Worm (Caenorhabditis elegans) whole organism, L1 larva: ENCODE results near the gene ZK353.9.

Experiments
- C04F5.9 ChIP-seq: sonication (generic microtip); optimal IDR thresholded peaks from 2 replicates; lab custom pipeline; 2016; ENCODE audit warnings: missing genetic modification characterization, missing compliant biosample characterization
- F16B12.6 ChIP-seq: fragments of 150-350 bp; optimal IDR thresholded peaks from 2 replicates; lab custom pipeline; 2014; ENCODE audit warnings: missing biosample characterization, missing genetic modification characterization
- Y116A8C.19 ChIP-seq: sonication (generic microtip); optimal IDR thresholded peaks from 2 replicates; lab custom pipeline; 2016; ENCODE audit warnings: missing compliant biosample characterization, missing genetic modification characterization, borderline replicate concordance
- alr-1 ChIP-seq: fragments of 200-800 bp; sonication (Bioruptor generic); optimal IDR thresholded peaks from 2 replicates; lab custom pipeline; 2018; ENCODE audit warnings: borderline replicate concordance, mild to moderate bottlenecking, missing genetic modification characterization, missing compliant biosample characterization
- aly-2 ChIP-seq: fragments of 150-350 bp; optimal IDR thresholded peaks from 2 replicates; lab custom pipeline; 2014; ENCODE audit warnings: missing biosample characterization, missing genetic modification characterization
- ama-1 ChIP-seq: fragments of 150-350 bp; optimal IDR thresholded peaks from 2 replicates; lab custom pipeline; 2014
- blmp-1 ChIP-seq: fragments of 150-350 bp; optimal IDR thresholded peaks from 2 replicates; lab custom pipeline; 2014; ENCODE audit warnings: missing biosample characterization, missing genetic modification characterization
- ceh-63 ChIP-seq: fragments of 200-800 bp; sonication (Bioruptor generic); optimal IDR thresholded peaks from 2 replicates; lab custom pipeline; 2018; ENCODE audit warnings: mild to moderate bottlenecking, missing genetic modification characterization, missing compliant biosample characterization
- ceh-82 ChIP-seq, 3 experiments: fragments of 150-350 bp in 1 of 3; sonication (generic microtip) in 2 of 3; optimal IDR thresholded peaks; 2 replicates each; lab custom pipeline; 2014 to 2017; ENCODE audit warnings: missing biosample characterization in 3 of 3, missing genetic modification characterization in 3 of 3
- ces-1 ChIP-seq: fragments of 150-350 bp; optimal IDR thresholded peaks from 2 replicates; lab custom pipeline; 2014; ENCODE audit warnings: missing biosample characterization, missing genetic modification reagents, missing genetic modification characterization
- dpl-1 ChIP-seq, 3 experiments: fragments of 150-350 bp in 2 of 3; sonication (generic microtip) in 1 of 3; optimal IDR thresholded peaks; 2 replicates each; lab custom pipeline; 2014 to 2017; ENCODE audit warnings: missing biosample characterization in 3 of 3, missing genetic modification characterization in 3 of 3, missing genetic modification reagents in 3 of 3
- efl-1 ChIP-seq, 4 experiments: fragments of 150-350 bp; optimal IDR thresholded peaks in 3 of 4; peaks in 1 of 4; 1 replicate in 1 of 4; 2 replicates in 3 of 4; lab custom pipeline; 2014; ENCODE audit warnings: missing biosample characterization in 2 of 4, missing genetic modification characterization in 2 of 4, missing genetic modification reagents in 2 of 4
- efl-3 ChIP-seq: fragments of 200-800 bp; sonication (Bioruptor generic); optimal IDR thresholded peaks from 2 replicates; lab custom pipeline; 2018; ENCODE audit warnings: mild to moderate bottlenecking, missing genetic modification characterization, missing compliant biosample characterization
- egl-13 ChIP-seq: sonication (generic microtip); optimal IDR thresholded peaks from 2 replicates; lab custom pipeline; 2016; ENCODE audit warnings: missing genotype, missing genetic modification reagents, missing genetic modification characterization, missing compliant biosample characterization
- elt-2 ChIP-seq: sonication (generic microtip); optimal IDR thresholded peaks from 2 replicates; lab custom pipeline; 2016; ENCODE audit warnings: missing genetic modification characterization, mild to moderate bottlenecking, inconsistent platforms, missing compliant biosample characterization, missing genetic modification reagents
- fkh-10 ChIP-seq: sonication (generic microtip); optimal IDR thresholded peaks from 2 replicates; lab custom pipeline; 2017; ENCODE audit warnings: missing biosample characterization, missing genetic modification reagents, missing genetic modification characterization
- fkh-8 ChIP-seq: sonication (generic microtip); optimal IDR thresholded peaks from 2 replicates; lab custom pipeline; 2016; ENCODE audit warnings: mild to moderate bottlenecking, missing genetic modification characterization, missing compliant biosample characterization
- fos-1 ChIP-seq: fragments of 150-350 bp; optimal IDR thresholded peaks from 2 replicates; lab custom pipeline; 2014; ENCODE audit warnings: missing biosample characterization, missing genetic modification characterization
- grh-1 ChIP-seq: fragments of 200-800 bp; sonication (Bioruptor generic); IDR thresholded peaks from 2 replicates; pipeline ENCODE4 v1.3.6; 2022; ENCODE audit warnings: missing genetic modification reagents, missing genetic modification characterization, missing compliant biosample characterization
- hlh-4 ChIP-seq: sonication (generic microtip); optimal IDR thresholded peaks from 2 replicates; lab custom pipeline; 2016; ENCODE audit warnings: mild to moderate bottlenecking, missing genetic modification characterization, missing compliant biosample characterization
- irx-1 ChIP-seq: sonication (generic microtip); optimal IDR thresholded peaks from 2 replicates; lab custom pipeline; 2016; ENCODE audit warnings: missing genetic modification characterization, missing compliant biosample characterization
- isw-1 ChIP-seq: fragments of 200-800 bp; sonication (Bioruptor generic); IDR thresholded peaks from 2 replicates; pipeline ENCODE4 v1.3.6; 2022; ENCODE audit warnings: missing genetic modification characterization, missing compliant biosample characterization
- jun-1 ChIP-seq: fragments of 150-350 bp; optimal IDR thresholded peaks from 2 replicates; lab custom pipeline; 2014; ENCODE audit warnings: missing biosample characterization, missing genetic modification reagents, missing genetic modification characterization
- lin-13 ChIP-seq: fragments of 150-350 bp; optimal IDR thresholded peaks from 2 replicates; lab custom pipeline; 2014; ENCODE audit warnings: missing biosample characterization, missing genetic modification reagents, missing genetic modification characterization
- lin-14 ChIP-seq: fragments of 200-800 bp; sonication (Bioruptor generic); optimal IDR thresholded peaks from 2 replicates; lab custom pipeline; 2018; ENCODE audit warnings: mild to moderate bottlenecking, missing genetic modification characterization, moderate library complexity, missing compliant biosample characterization
- lin-15B ChIP-seq: fragments of 150-350 bp; sonication (generic microtip); optimal IDR thresholded peaks from 3 replicates; lab custom pipeline; 2014; ENCODE audit warnings: missing biosample characterization, missing genetic modification characterization
- lin-35 ChIP-seq, 2 experiments: fragments of 150-350 bp; optimal IDR thresholded peaks; 2 replicates each; lab custom pipeline; 2014; ENCODE audit warnings: missing biosample characterization in 2 of 2, missing genetic modification characterization in 2 of 2, missing genetic modification reagents in 2 of 2
- lin-39 ChIP-seq: fragments of 150-350 bp; optimal IDR thresholded peaks from 2 replicates; lab custom pipeline; 2014; ENCODE audit warnings: missing biosample characterization, missing genetic modification reagents, missing genetic modification characterization
- mab-9 ChIP-seq: fragments of 200-800 bp; sonication (Bioruptor generic); IDR thresholded peaks from 2 replicates; pipeline ENCODE4 v1.3.6; 2022; ENCODE audit warnings: missing genetic modification reagents, missing genetic modification characterization, missing compliant biosample characterization
- mdl-1 ChIP-seq, 2 experiments: fragments of 150-350 bp; optimal IDR thresholded peaks; 2 replicates each; lab custom pipeline; 2014 to 2017; ENCODE audit warnings: missing biosample characterization in 2 of 2, missing genetic modification characterization in 2 of 2, inconsistent platforms in 1 of 2
- mep-1 ChIP-seq: fragments of 150-350 bp; optimal IDR thresholded peaks from 2 replicates; lab custom pipeline; 2014; ENCODE audit warnings: missing biosample characterization, missing genetic modification characterization
- nhr-19 ChIP-seq: fragments of 200-800 bp; sonication (Bioruptor generic); conservative IDR thresholded peaks from 2 replicates; pipeline ENCODE4 v1.3.6; 2022; ENCODE audit warnings: missing genetic modification characterization, missing compliant biosample characterization
- nhr-20 ChIP-seq: sonication (generic microtip); optimal IDR thresholded peaks from 2 replicates; lab custom pipeline; 2016; ENCODE audit warnings: mild to moderate bottlenecking, missing genetic modification characterization, missing compliant biosample characterization
- nhr-47 ChIP-seq: sonication (generic microtip); optimal IDR thresholded peaks from 2 replicates; lab custom pipeline; 2016; ENCODE audit warnings: mild to moderate bottlenecking, missing genetic modification characterization, moderate library complexity, missing compliant biosample characterization
- nhr-71 ChIP-seq: sonication (generic microtip); optimal IDR thresholded peaks from 2 replicates; lab custom pipeline; 2016; ENCODE audit warnings: mild to moderate bottlenecking, missing genetic modification characterization, moderate library complexity, missing compliant biosample characterization
- nhr-77 ChIP-seq: fragments of 150-350 bp; optimal IDR thresholded peaks from 2 replicates; lab custom pipeline; 2014; ENCODE audit warnings: missing biosample characterization, missing genetic modification characterization
- nhr-85 ChIP-seq: sonication (generic microtip); peaks from one replicate; lab custom pipeline; 2016; ENCODE audit warnings: missing genetic modification characterization, inconsistent platforms, missing compliant biosample characterization
- nhr-90 ChIP-seq: sonication (generic microtip); optimal IDR thresholded peaks from 2 replicates; lab custom pipeline; 2016; ENCODE audit warnings: mild to moderate bottlenecking, missing genetic modification characterization, missing compliant biosample characterization; ENCODE audit not compliant: poor library complexity
- rnt-1 ChIP-seq: sonication (generic microtip); optimal IDR thresholded peaks from 2 replicates; lab custom pipeline; 2016; ENCODE audit warnings: mild to moderate bottlenecking, missing genetic modification characterization, moderate library complexity, missing compliant biosample characterization
- skn-1 ChIP-seq: fragments of 150-350 bp; optimal IDR thresholded peaks from 2 replicates; lab custom pipeline; 2014; ENCODE audit warnings: missing biosample characterization, missing genetic modification characterization
- snpc-4 ChIP-seq: fragments of 150-350 bp; optimal IDR thresholded peaks from 2 replicates; lab custom pipeline; 2014; ENCODE audit warnings: missing biosample characterization, missing genetic modification characterization
- snu-23 ChIP-seq: sonication (generic microtip); optimal IDR thresholded peaks from 2 replicates; lab custom pipeline; 2016; ENCODE audit warnings: missing genetic modification characterization, missing compliant biosample characterization
- sup-37 ChIP-seq: fragments of 200-800 bp; sonication (Bioruptor generic); optimal IDR thresholded peaks from 2 replicates; lab custom pipeline; 2018; ENCODE audit warnings: mild to moderate bottlenecking, missing genetic modification characterization, missing compliant biosample characterization
- swsn-7 ChIP-seq: sonication (generic microtip); optimal IDR thresholded peaks from 2 replicates; lab custom pipeline; 2016; ENCODE audit warnings: missing genetic modification characterization, missing compliant biosample characterization
- tbx-2 ChIP-seq: sonication (generic microtip); optimal IDR thresholded peaks from 2 replicates; lab custom pipeline; 2016; ENCODE audit warnings: missing genetic modification characterization, missing compliant biosample characterization
- tlp-1 ChIP-seq: fragments of 150-350 bp; optimal IDR thresholded peaks from 2 replicates; lab custom pipeline; 2014; ENCODE audit warnings: missing biosample characterization, missing genetic modification characterization
- unc-86 ChIP-seq: sonication (generic microtip); optimal IDR thresholded peaks from 2 replicates; lab custom pipeline; 2016; ENCODE audit warnings: missing genetic modification characterization, missing compliant biosample characterization
- vab-15 ChIP-seq: sonication (generic microtip); optimal IDR thresholded peaks from 2 replicates; lab custom pipeline; 2017; ENCODE audit warnings: missing genotype, mild to moderate bottlenecking, missing genetic modification characterization, missing compliant biosample characterization
- xbp-1 ChIP-seq: sonication (generic microtip); optimal IDR thresholded peaks from 2 replicates; lab custom pipeline; 2016; ENCODE audit warnings: missing genetic modification characterization, missing compliant biosample characterization
- ztf-11 ChIP-seq, 2 experiments: sonication (generic microtip); optimal IDR thresholded peaks; 2 replicates each; lab custom pipeline; 2016 to 2017; ENCODE audit warnings: missing genetic modification characterization in 2 of 2, missing biosample characterization in 1 of 2, missing compliant biosample characterization in 1 of 2
- ztf-4 ChIP-seq: fragments of 150-350 bp; optimal IDR thresholded peaks from 2 replicates; lab custom pipeline; 2014; ENCODE audit warnings: missing biosample characterization, missing genetic modification characterization

The ZK353.9 gene

DNA sequence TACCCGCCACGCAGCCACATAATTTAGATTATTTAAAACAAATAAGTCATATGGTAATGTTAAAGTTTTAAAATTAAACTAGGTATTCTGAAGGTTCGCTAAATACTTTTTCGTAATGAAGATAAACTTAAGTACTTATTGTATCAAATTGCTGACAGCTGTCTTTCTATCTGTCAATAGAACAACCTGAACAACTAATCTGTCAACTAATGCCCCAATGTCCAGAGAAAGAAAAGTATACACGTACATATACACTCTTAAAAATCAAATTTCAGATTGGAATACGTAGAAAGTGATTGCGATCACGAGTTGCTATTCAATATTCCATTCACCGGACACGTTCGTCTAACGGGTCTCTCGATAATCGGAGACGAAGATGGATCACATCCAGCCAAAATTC lies 1.5 kb downstream of the ZK353.9 start:
- no peak for TF ChIP-seq snu-23

DNA sequence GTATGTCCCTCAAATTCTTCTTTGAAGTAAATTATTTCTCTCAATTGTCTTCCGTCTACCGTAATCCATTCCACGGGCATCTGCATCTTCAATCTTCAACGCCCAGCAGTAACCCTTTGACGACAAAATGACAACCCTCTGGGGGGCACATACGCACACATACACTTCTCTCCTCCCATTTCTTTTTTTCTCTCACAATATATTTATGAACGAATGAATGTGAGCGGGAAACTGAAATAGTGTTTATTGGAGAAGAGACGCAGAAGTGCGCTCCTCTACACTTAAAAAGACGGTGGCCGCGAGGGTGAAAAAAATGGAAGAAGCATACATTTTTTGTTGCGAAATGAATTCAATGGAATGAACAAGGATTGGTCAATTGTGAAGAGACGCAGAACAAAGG lies 2.7 kb downstream of the ZK353.9 start:
- peak; percentile 63 for TF ChIP-seq fos-1 (tag; lab: Kevin White, UChicago)
- no peak for TF ChIP-seq ama-1 (lab: Kevin White, UChicago)
- TF ChIP-seq dpl-1 (GFP tag; optimal IDR thresholded peaks at IDR 0.05; lab: Kevin White, UChicago): peak; percentile 57 to 79 (median 58)
- TF ChIP-seq swsn-7 (tag; lab: Kevin White, UChicago): peak; percentile 58
- peak; percentile 61 for TF ChIP-seq snpc-4 (tag; lab: Kevin White, UChicago)
- TF ChIP-seq lin-14 (GFP tag; lab: Kevin White, UChicago): peak; percentile 97
- TF ChIP-seq Y116A8C.19 (tag; lab: Kevin White, UChicago): no peak
- TF ChIP-seq mep-1 (tag; lab: Kevin White, UChicago): peak; percentile 97
- TF ChIP-seq alr-1 (tag; lab: Kevin White, UChicago): no peak
- peak; percentile 35 for TF ChIP-seq nhr-19
- no peak for TF ChIP-seq nhr-85 (tag; lab: Kevin White, UChicago)
- no peak for TF ChIP-seq C04F5.9 (tag; lab: Kevin White, UChicago)
- TF ChIP-seq tlp-1 (tag; lab: Kevin White, UChicago): no peak
- peak; percentile 55 for TF ChIP-seq nhr-20 (tag; lab: Kevin White, UChicago)
- TF ChIP-seq unc-86 (tag; lab: Kevin White, UChicago): peak; percentile 66
- peak; percentile 88 for TF ChIP-seq skn-1 (tag; lab: Kevin White, UChicago)
- TF ChIP-seq lin-15B: peak; percentile 24
- TF ChIP-seq ces-1: no peak
- TF ChIP-seq sup-37 (GFP tag; lab: Kevin White, UChicago): no peak
- TF ChIP-seq lin-13 (GFP tag; lab: Kevin White, UChicago): peak; percentile 50
- TF ChIP-seq fkh-10 (GFP tag; lab: Kevin White, UChicago): peak; percentile 54
- no peak for TF ChIP-seq grh-1 (GFP tag; lab: Robert Waterston, UW)
- peak; percentile 85 for TF ChIP-seq blmp-1 (tag; lab: Kevin White, UChicago)
- peak; percentile 38 for TF ChIP-seq tbx-2 (tag; lab: Kevin White, UChicago)
- peak; percentile 58 to 77 for TF ChIP-seq efl-1 (optimal IDR thresholded peaks at IDR 0.05; lab: Kevin White, UChicago)
- peak; percentile 57 to 77 for TF ChIP-seq efl-1 (GFP tag; optimal IDR thresholded peaks at IDR 0.05 in 1 of 2; lab: Kevin White, UChicago)
- peak; percentile 19 for TF ChIP-seq rnt-1 (tag; lab: Kevin White, UChicago)
- TF ChIP-seq nhr-47 (tag; lab: Kevin White, UChicago): peak; percentile 52
- TF ChIP-seq elt-2 (tag; lab: Kevin White, UChicago): peak; percentile 24
- peak; percentile 69 for TF ChIP-seq snu-23
- TF ChIP-seq jun-1 (tag; lab: Kevin White, UChicago): peak; percentile 57
- TF ChIP-seq ceh-63 (GFP tag; lab: Kevin White, UChicago): no peak
- TF ChIP-seq ztf-11 (tag; optimal IDR thresholded peaks at IDR 0.05; lab: Kevin White, UChicago): no peak
- no peak for TF ChIP-seq egl-13 (tag; lab: Kevin White, UChicago)
- TF ChIP-seq efl-3 (GFP tag; lab: Kevin White, UChicago): no peak
- no peak for TF ChIP-seq hlh-4
- peak; percentile 72 for TF ChIP-seq nhr-71 (tag; lab: Kevin White, UChicago)
- TF ChIP-seq F16B12.6: peak; percentile 35
- no peak for TF ChIP-seq irx-1 (tag; lab: Kevin White, UChicago)
- peak; percentile 25 to 63 (median 34) for TF ChIP-seq ceh-82 (tag; optimal IDR thresholded peaks at IDR 0.05; lab: Kevin White, UChicago)
- TF ChIP-seq nhr-90 (tag; lab: Kevin White, UChicago): peak; percentile 22
- TF ChIP-seq ztf-4 (tag; lab: Kevin White, UChicago): peak; percentile 15
- TF ChIP-seq lin-39 (tag; lab: Kevin White, UChicago): no peak
- peak; percentile 67 to 77 for TF ChIP-seq lin-35 (GFP tag; optimal IDR thresholded peaks at IDR 0.05; lab: Kevin White, UChicago)
- TF ChIP-seq xbp-1: peak; percentile 44
- TF ChIP-seq vab-15 (tag; lab: Kevin White, UChicago): no peak
- TF ChIP-seq aly-2 (tag; lab: Kevin White, UChicago): no peak
- no peak for TF ChIP-seq mab-9 (GFP tag; lab: Robert Waterston, UW)
- peak; percentile 35 for TF ChIP-seq nhr-77 (tag; lab: Kevin White, UChicago)
- TF ChIP-seq mdl-1 (tag; optimal IDR thresholded peaks at IDR 0.05; lab: Kevin White, UChicago): peak in 1 of 2 experiments; percentile 29
- TF ChIP-seq isw-1 (GFP tag; lab: Robert Waterston, UW): peak; percentile 43
- TF ChIP-seq fkh-8 (tag; lab: Kevin White, UChicago): peak; percentile 80
